Fruit fly (Drosophila melanogaster) whole organism: ENCODE measurements around the gene CG15535.

Experiments
- CG8478 ChIP-seq: fragments of >200 bp; optimal IDR thresholded peaks from 2 replicates; lab custom pipeline; 2018; ENCODE audit warnings: inconsistent platforms
- Dll ChIP-seq: fragments of >200 bp; optimal IDR thresholded peaks from 2 replicates; lab custom pipeline; 2017
- pan ChIP-seq: fragments of >200 bp; optimal IDR thresholded peaks from 2 replicates; lab custom pipeline; 2017
- psq ChIP-seq: fragments of >200 bp; optimal IDR thresholded peaks from 2 replicates; lab custom pipeline; 2017
- usp ChIP-seq: fragments of >200 bp; optimal IDR thresholded peaks from 2 replicates; lab custom pipeline; 2017; ENCODE audit warnings: missing biosample characterization, missing genetic modification characterization, mixed read lengths

- TF ChIP-seq Dll (lab: Kevin White, UChicago) (no peak), psq (lab: Kevin White, UChicago) (no peak), pan (lab: Kevin White, UChicago) (no peak), usp (no peak), CG8478 (lab: Kevin White, UChicago) (no peak)
These were observed 47.0 kb upstream of the CG15535 start for dm6 chr3R:30470690-30471089.
